Worm (Caenorhabditis elegans) whole organism, L4 larva: ENCODE data around the gene hlh-12.

Experiments used
- T20F7.1 ChIP-seq: fragments of 200-800 bp; sonication (Bioruptor generic); optimal IDR thresholded peaks from 2 replicates; lab custom pipeline; 2018; ENCODE audit warnings: mild to moderate bottlenecking, missing genetic modification characterization, missing compliant biosample characterization
- aha-1 ChIP-seq: fragments of 150-350 bp; peaks from one replicate; lab custom pipeline; 2014; ENCODE audit warnings: missing biosample characterization, missing genetic modification characterization
- ceh-82 ChIP-seq: sonication (generic microtip); optimal IDR thresholded peaks from 2 replicates; lab custom pipeline; 2017; ENCODE audit warnings: missing biosample characterization, missing genetic modification characterization
- daf-19 ChIP-seq: fragments of 200-800 bp; sonication (Bioruptor generic); conservative IDR thresholded peaks from 2 replicates; pipeline ENCODE4 v1.3.6; 2022; ENCODE audit warnings: missing genetic modification characterization, missing compliant biosample characterization
- dpl-1 ChIP-seq: fragments of 150-350 bp; optimal IDR thresholded peaks from 2 replicates; lab custom pipeline; 2014; ENCODE audit warnings: missing biosample characterization, missing genetic modification reagents, missing genetic modification characterization
- egl-27 ChIP-seq: sonication (generic microtip); optimal IDR thresholded peaks from 3 replicates; lab custom pipeline; 2017; ENCODE audit warnings: missing biosample characterization, missing genetic modification reagents, missing genetic modification characterization
- fos-1 ChIP-seq: fragments of 150-350 bp; optimal IDR thresholded peaks from 2 replicates; lab custom pipeline; 2014; ENCODE audit warnings: missing biosample characterization, missing genetic modification characterization
- nhr-111 ChIP-seq: fragments of 200-800 bp; sonication (Bioruptor generic); optimal IDR thresholded peaks from 2 replicates; lab custom pipeline; 2018; ENCODE audit warnings: mild to moderate bottlenecking, missing genetic modification characterization, missing compliant biosample characterization
- pha-4 ChIP-seq, 2 experiments: fragments of 150-350 bp in 1 of 2; fragments of 200-800 bp in 1 of 2; sonication (Bioruptor generic) in 1 of 2; IDR thresholded peaks in 1 of 2; optimal IDR thresholded peaks in 1 of 2; 2 replicates each; pipeline versions ENCODE4 v1.3.6 to Lab custom; 2014 to 2022; ENCODE audit warnings: missing genetic modification characterization in 2 of 2, missing genetic modification reagents in 2 of 2, missing biosample characterization in 1 of 2, missing compliant biosample characterization in 1 of 2
- pqm-1 ChIP-seq: sonication (generic microtip); optimal IDR thresholded peaks from 2 replicates; lab custom pipeline; 2017; ENCODE audit warnings: missing biosample characterization, missing genetic modification characterization
- snpc-1.2 ChIP-seq: fragments of 200-800 bp; sonication (Bioruptor generic); IDR thresholded peaks from 2 replicates; pipeline ENCODE4 v1.3.6; 2022; ENCODE audit warnings: missing genetic modification reagents, missing genetic modification characterization, missing compliant biosample characterization
- vab-7 ChIP-seq: fragments of 200-800 bp; sonication (Bioruptor generic); IDR thresholded peaks from 2 replicates; pipeline ENCODE4 v1.3.6; 2022; ENCODE audit warnings: missing genetic modification reagents, missing genetic modification characterization, missing compliant biosample characterization

ce11 chrIV:8473756-8474155, 5.5 kb downstream of the hlh-12 start, which contains the start of gene C28C12.11:
- TF ChIP-seq ceh-82 (tag; lab: Kevin White, UChicago) (no peak), egl-27 (tag; lab: Kevin White, UChicago) (no peak), dpl-1 (no peak), snpc-1.2 (no peak), vab-7 (GFP tag; lab: Robert Waterston, UW) (no peak), pqm-1 (tag; lab: Kevin White, UChicago) (no peak), nhr-111 (GFP tag; lab: Kevin White, UChicago) (no peak), pha-4 (GFP tag; IDR thresholded peaks at IDR 0.05; lab: Robert Waterston, UW) (no peak), pha-4 (tag; optimal IDR thresholded peaks at IDR 0.05; lab: Kevin White, UChicago) (no peak), T20F7.1 (GFP tag; lab: Kevin White, UChicago) (no peak), fos-1 (tag; lab: Kevin White, UChicago) (no peak), daf-19 (GFP tag; lab: Robert Waterston, UW) (no peak), aha-1 (peak; percentile 4)
